Worm (Caenorhabditis elegans) whole organism, young adult: Measurements from ENCODE around the gene F54B8.1.

Experiments
- B0019.2 ChIP-seq: fragments of 200-800 bp; sonication (Bioruptor generic); conservative IDR thresholded peaks from 2 replicates; pipeline ENCODE4 v1.3.6; 2022; ENCODE audit warnings: missing genetic modification reagents, missing genetic modification characterization, missing compliant biosample characterization
- B0261.1 ChIP-seq: sonication (generic microtip); optimal IDR thresholded peaks from 2 replicates; lab custom pipeline; 2016; ENCODE audit warnings: mild to moderate bottlenecking, missing genetic modification characterization, moderate library complexity, missing compliant biosample characterization
- F23B12.7 ChIP-seq: sonication (generic microtip); optimal IDR thresholded peaks from 2 replicates; lab custom pipeline; 2017; ENCODE audit warnings: missing genetic modification characterization, mild to moderate bottlenecking, missing compliant biosample characterization, antibody characterized with exemption, moderate library complexity; ENCODE audit not compliant: insufficient read depth
- F39B2.1 ChIP-seq: fragments of 200-800 bp; sonication (Bioruptor generic); IDR thresholded peaks from 2 replicates; pipeline ENCODE4 v1.3.6; 2022; ENCODE audit warnings: missing genetic modification reagents, missing genetic modification characterization, missing compliant biosample characterization
- F52B5.7 ChIP-seq: sonication (generic microtip); optimal IDR thresholded peaks from 2 replicates; lab custom pipeline; 2016; ENCODE audit warnings: mild to moderate bottlenecking, missing genetic modification characterization, missing compliant biosample characterization
- F55B11.4 ChIP-seq: sonication (generic microtip); optimal IDR thresholded peaks from 2 replicates; lab custom pipeline; 2016; ENCODE audit warnings: missing compliant biosample characterization, missing genetic modification characterization, borderline replicate concordance; ENCODE audit not compliant: insufficient read depth
- K12H6.12 ChIP-seq: fragments of 200-800 bp; sonication (Bioruptor generic); optimal IDR thresholded peaks from 2 replicates; lab custom pipeline; 2018; ENCODE audit warnings: mild to moderate bottlenecking, missing genetic modification characterization, missing compliant biosample characterization
- Y67H2A.10 ChIP-seq: fragments of 200-800 bp; sonication (Bioruptor generic); conservative IDR thresholded peaks from 2 replicates; pipeline ENCODE4 v1.3.6; 2022; ENCODE audit warnings: missing genetic modification reagents, missing genetic modification characterization, missing compliant biosample characterization
- Y95B8A.8 ChIP-seq: fragments of 200-800 bp; sonication (Bioruptor generic); IDR thresholded peaks from 2 replicates; pipeline ENCODE4 v1.3.6; 2022; ENCODE audit warnings: missing genetic modification reagents, missing genetic modification characterization, missing compliant biosample characterization
- aptf-2 ChIP-seq: fragments of 200-800 bp; sonication (Bioruptor generic); conservative IDR thresholded peaks from 2 replicates; pipeline ENCODE4 v1.3.6; 2022; ENCODE audit warnings: missing genetic modification reagents, missing genetic modification characterization, missing compliant biosample characterization
- aptf-3 ChIP-seq: fragments of 200-800 bp; sonication (Bioruptor generic); IDR thresholded peaks from 2 replicates; pipeline ENCODE4 v1.3.6; 2022; ENCODE audit warnings: missing genetic modification characterization, missing compliant biosample characterization
- athp-1 ChIP-seq: sonication (generic microtip); optimal IDR thresholded peaks from 2 replicates; lab custom pipeline; 2017; ENCODE audit warnings: mild to moderate bottlenecking, missing genetic modification characterization, missing compliant biosample characterization
- attf-5 ChIP-seq: fragments of 200-800 bp; sonication (Bioruptor generic); optimal IDR thresholded peaks from 2 replicates; lab custom pipeline; 2018; ENCODE audit warnings: mild to moderate bottlenecking, missing genetic modification characterization, missing compliant biosample characterization
- attf-6 ChIP-seq: fragments of 200-800 bp; sonication (Bioruptor generic); IDR thresholded peaks from 2 replicates; pipeline ENCODE4 v1.3.6; 2022; ENCODE audit warnings: missing genetic modification reagents, missing genetic modification characterization, missing compliant biosample characterization
- bed-1 ChIP-seq: fragments of 200-800 bp; sonication (Bioruptor generic); IDR thresholded peaks from 2 replicates; pipeline ENCODE4 v1.3.6; 2022; ENCODE audit warnings: missing genetic modification reagents, missing genetic modification characterization, missing compliant biosample characterization
- cebp-1 ChIP-seq, 2 experiments: fragments of 200-800 bp in 1 of 2; sonication (Bioruptor generic) in 1 of 2; sonication (generic microtip) in 1 of 2; IDR thresholded peaks in 1 of 2; optimal IDR thresholded peaks in 1 of 2; 2 replicates each; pipeline versions ENCODE4 v1.3.6 to Lab custom; 2017 to 2022; ENCODE audit warnings: missing compliant biosample characterization in 2 of 2, missing genetic modification characterization in 2 of 2, mild to moderate bottlenecking in 1 of 2, missing genetic modification reagents in 1 of 2, moderate library complexity in 1 of 2
- ceh-58 ChIP-seq: fragments of 200-800 bp; sonication (Bioruptor generic); IDR thresholded peaks from 2 replicates; pipeline ENCODE4 v1.3.6; 2022; ENCODE audit warnings: missing genetic modification characterization, missing compliant biosample characterization
- dpff-1 ChIP-seq: sonication (generic microtip); optimal IDR thresholded peaks from 2 replicates; lab custom pipeline; 2017; ENCODE audit warnings: mild to moderate bottlenecking, missing genetic modification characterization, missing compliant biosample characterization
- egl-18 ChIP-seq: fragments of 200-800 bp; sonication (Bioruptor generic); IDR thresholded peaks from 2 replicates; pipeline ENCODE4 v1.3.6; 2022; ENCODE audit warnings: missing genetic modification reagents, missing genetic modification characterization, missing compliant biosample characterization
- fkh-3 ChIP-seq: sonication (generic microtip); optimal IDR thresholded peaks from 2 replicates; lab custom pipeline; 2016; ENCODE audit warnings: mild to moderate bottlenecking, missing genetic modification characterization, missing compliant biosample characterization
- gei-17 ChIP-seq: fragments of 200-800 bp; sonication (Bioruptor generic); optimal IDR thresholded peaks from 2 replicates; lab custom pipeline; 2018; ENCODE audit warnings: mild to moderate bottlenecking, missing genetic modification characterization, missing compliant biosample characterization
- hlh-12 ChIP-seq: sonication (generic microtip); optimal IDR thresholded peaks from 2 replicates; lab custom pipeline; 2016; ENCODE audit warnings: missing genetic modification characterization, missing compliant biosample characterization
- hlh-26 ChIP-seq: fragments of 200-800 bp; sonication (Bioruptor generic); conservative IDR thresholded peaks from 2 replicates; pipeline ENCODE4 v1.3.6; 2022; ENCODE audit warnings: missing genetic modification reagents, missing genetic modification characterization, missing compliant biosample characterization
- hmg-1.2 ChIP-seq: fragments of 200-800 bp; sonication (Bioruptor generic); IDR thresholded peaks from 2 replicates; pipeline ENCODE4 v1.3.6; 2022; ENCODE audit warnings: missing genetic modification reagents, missing genetic modification characterization, missing compliant biosample characterization
- hrde-1 ChIP-seq: sonication (generic microtip); optimal IDR thresholded peaks from 2 replicates; lab custom pipeline; 2016; ENCODE audit warnings: missing genetic modification characterization, mild to moderate bottlenecking, missing compliant biosample characterization, moderate library complexity, missing genotype, missing genetic modification reagents, borderline replicate concordance
- lag-1 ChIP-seq: fragments of 200-800 bp; sonication (Bioruptor generic); IDR thresholded peaks from 2 replicates; pipeline ENCODE4 v1.3.6; 2022; ENCODE audit warnings: missing genetic modification reagents, missing genetic modification characterization, missing compliant biosample characterization
- let-526 ChIP-seq: fragments of 200-800 bp; sonication (Bioruptor generic); IDR thresholded peaks from 2 replicates; pipeline ENCODE4 v1.3.6; 2022; ENCODE audit warnings: missing genetic modification reagents, missing genetic modification characterization, missing compliant biosample characterization
- lin-26 ChIP-seq: fragments of 200-800 bp; sonication (Bioruptor generic); IDR thresholded peaks from 2 replicates; pipeline ENCODE4 v1.3.6; 2022; ENCODE audit warnings: missing genetic modification reagents, missing genetic modification characterization, missing compliant biosample characterization
- lin-40 ChIP-seq: sonication (generic microtip); optimal IDR thresholded peaks from 2 replicates; lab custom pipeline; 2016; ENCODE audit warnings: missing genetic modification characterization, mild to moderate bottlenecking, missing compliant biosample characterization, missing genotype, missing genetic modification reagents
- lin-54 ChIP-seq: fragments of 200-800 bp; sonication (Bioruptor generic); optimal IDR thresholded peaks from 2 replicates; lab custom pipeline; 2018; ENCODE audit warnings: mild to moderate bottlenecking, missing genetic modification characterization, missing compliant biosample characterization
- madf-8 ChIP-seq: fragments of 200-800 bp; sonication (Bioruptor generic); conservative IDR thresholded peaks from 2 replicates; pipeline ENCODE4 v1.3.6; 2022; ENCODE audit warnings: missing genetic modification reagents, missing genetic modification characterization, missing compliant biosample characterization
- nfya-1 ChIP-seq: sonication (generic microtip); optimal IDR thresholded peaks from 2 replicates; lab custom pipeline; 2017; ENCODE audit warnings: antibody characterized with exemption, missing compliant biosample characterization, missing genetic modification characterization, borderline replicate concordance; ENCODE audit not compliant: insufficient read depth
- nfyb-1 ChIP-seq: fragments of 200-800 bp; sonication (Bioruptor generic); IDR thresholded peaks from 2 replicates; pipeline ENCODE4 v1.3.6; 2022; ENCODE audit warnings: missing genetic modification reagents, missing genetic modification characterization, missing compliant biosample characterization
- nhr-80 ChIP-seq: sonication (generic microtip); optimal IDR thresholded peaks from 2 replicates; lab custom pipeline; 2016; ENCODE audit warnings: missing genetic modification characterization, missing compliant biosample characterization
- pbrm-1 ChIP-seq: fragments of 200-800 bp; sonication (Bioruptor generic); IDR thresholded peaks from 2 replicates; pipeline ENCODE4 v1.3.6; 2022; ENCODE audit warnings: missing genetic modification reagents, missing genetic modification characterization, missing compliant biosample characterization
- rpc-1 ChIP-seq, 2 experiments: fragments of 150-350 bp in 1 of 2; sonication (generic microtip) in 1 of 2; optimal IDR thresholded peaks; 2 replicates each; lab custom pipeline; 2014 to 2018; ENCODE audit warnings: missing biosample characterization in 1 of 2, missing genetic modification characterization in 1 of 2, missing genetic modification reagents in 1 of 2, missing genotype in 1 of 2
- tbx-9 ChIP-seq: sonication (generic microtip); optimal IDR thresholded peaks from 2 replicates; lab custom pipeline; 2016; ENCODE audit warnings: borderline replicate concordance, missing genetic modification characterization, inconsistent platforms, missing compliant biosample characterization
- zim-3 ChIP-seq: sonication (generic microtip); optimal IDR thresholded peaks from 2 replicates; lab custom pipeline; 2017; ENCODE audit warnings: mild to moderate bottlenecking, missing genetic modification characterization, moderate library complexity, missing compliant biosample characterization
- ztf-18 ChIP-seq: sonication (generic microtip); optimal IDR thresholded peaks from 2 replicates; lab custom pipeline; 2016; ENCODE audit warnings: missing genotype, mild to moderate bottlenecking, missing genetic modification characterization, missing compliant biosample characterization
- ztf-26 ChIP-seq: sonication (generic microtip); optimal IDR thresholded peaks from 2 replicates; lab custom pipeline; 2017; ENCODE audit warnings: missing genetic modification characterization, missing compliant biosample characterization

The F54B8.1 gene

ce11 chrV:15821398-15821797, 10.9 kb downstream of the F54B8.1 start, which contains the start of gene srbc-49:
TSS of gene srbc-49 (plus strand) at chrV:15821698.
- no peak for TF ChIP-seq rpc-1 (optimal IDR thresholded peaks at IDR 0.05; lab: Kevin White, UChicago)
- no peak for TF ChIP-seq rpc-1 (tag; optimal IDR thresholded peaks at IDR 0.05; lab: Kevin White, UChicago)
- TF ChIP-seq lin-26 (GFP tag; lab: Robert Waterston, UW) = no peak
- no peak for TF ChIP-seq hrde-1
- TF ChIP-seq ztf-26 (tag; lab: Kevin White, UChicago) = no peak
- no peak for TF ChIP-seq bed-1 (GFP tag; lab: Robert Waterston, UW)
- no peak for TF ChIP-seq K12H6.12 (tag; lab: Kevin White, UChicago)
- TF ChIP-seq zim-3 (tag; lab: Kevin White, UChicago) = no peak
- no peak for TF ChIP-seq pbrm-1 (GFP tag; lab: Robert Waterston, UW)
- TF ChIP-seq dpff-1 (tag; lab: Kevin White, UChicago) = no peak
- no peak for TF ChIP-seq cebp-1 (GFP tag; IDR thresholded peaks at IDR 0.05; lab: Robert Waterston, UW)
- TF ChIP-seq cebp-1 (tag; optimal IDR thresholded peaks at IDR 0.05; lab: Kevin White, UChicago) = no peak
- no peak for TF ChIP-seq ztf-18 (tag; lab: Kevin White, UChicago)
- TF ChIP-seq attf-5 (GFP tag; lab: Kevin White, UChicago) = no peak
- TF ChIP-seq lin-40 (tag; lab: Kevin White, UChicago) = no peak
- no peak for TF ChIP-seq hlh-12
- no peak for TF ChIP-seq lag-1 (GFP tag; lab: Robert Waterston, UW)
- TF ChIP-seq B0261.1 (tag; lab: Kevin White, UChicago) = no peak
- TF ChIP-seq Y67H2A.10 (GFP tag; lab: Robert Waterston, UW) = no peak
- TF ChIP-seq hlh-26 (GFP tag; lab: Robert Waterston, UW) = no peak
- TF ChIP-seq attf-6 (GFP tag; lab: Robert Waterston, UW) = no peak

ce11 chrV:15824866-15825265, 14.3 kb downstream of the F54B8.1 start, which contains the start of gene srbc-50:
TSS of gene srbc-50 (minus strand) at chrV:15824966.
- no peak for TF ChIP-seq nfya-1 (tag; lab: Kevin White, UChicago)
- no peak for TF ChIP-seq hlh-12
- no peak for TF ChIP-seq tbx-9 (tag; lab: Kevin White, UChicago)
- no peak for TF ChIP-seq let-526
- TF ChIP-seq nfyb-1 (GFP tag; lab: Robert Waterston, UW) = no peak
- no peak for TF ChIP-seq F23B12.7
- TF ChIP-seq B0019.2 (GFP tag; lab: Robert Waterston, UW) = no peak
- TF ChIP-seq nhr-80 (tag; lab: Kevin White, UChicago) = no peak

- TF ChIP-seq fkh-3 (tag; lab: Kevin White, UChicago) = no peak
- TF ChIP-seq F52B5.7 (tag; lab: Kevin White, UChicago) = no peak
- TF ChIP-seq Y95B8A.8 (GFP tag; lab: Robert Waterston, UW) = no peak
- no peak for TF ChIP-seq lin-40 (tag; lab: Kevin White, UChicago)
- TF ChIP-seq athp-1 (tag; lab: Kevin White, UChicago) = no peak
- TF ChIP-seq nhr-80 (tag; lab: Kevin White, UChicago) = no peak
- TF ChIP-seq lin-54 (GFP tag; lab: Kevin White, UChicago) = no peak
- no peak for TF ChIP-seq madf-8 (GFP tag; lab: Robert Waterston, UW)
- no peak for TF ChIP-seq F55B11.4
- no peak for TF ChIP-seq gei-17 (GFP tag; lab: Kevin White, UChicago)
- TF ChIP-seq egl-18 (GFP tag; lab: Robert Waterston, UW) = no peak
- no peak for TF ChIP-seq pbrm-1 (GFP tag; lab: Robert Waterston, UW)
- TF ChIP-seq ceh-58 = no peak
- no peak for TF ChIP-seq aptf-3 (GFP tag; lab: Robert Waterston, UW)
- TF ChIP-seq aptf-2 (GFP tag; lab: Robert Waterston, UW) = no peak
- TF ChIP-seq hmg-1.2 = no peak
- no peak for TF ChIP-seq F39B2.1 (GFP tag; lab: Robert Waterston, UW)
- TF ChIP-seq, all 124 proteins: peak for 0
Observed at ce11 chrV:15826110-15826509, 15.6 kb downstream of the F54B8.1 start, which contains the start of gene srbc-51. TSS of gene srbc-51 (plus strand) at chrV:15826410.
